Worm (Caenorhabditis elegans) whole organism, L4 larva: ENCODE data around the gene Y57G11B.5.

Experiments used
- T20F7.1 ChIP-seq: fragments of 200-800 bp; sonication (Bioruptor generic); optimal IDR thresholded peaks from 2 replicates; lab custom pipeline; 2018; ENCODE audit warnings: mild to moderate bottlenecking, missing genetic modification characterization, missing compliant biosample characterization
- ceh-20 ChIP-seq: fragments of 200-800 bp; sonication (Bioruptor generic); IDR thresholded peaks from 2 replicates; pipeline ENCODE4 v1.3.6; 2022; ENCODE audit warnings: missing genetic modification reagents, missing genetic modification characterization, missing compliant biosample characterization
- daf-8 ChIP-seq: fragments of 200-800 bp; sonication (Bioruptor generic); IDR thresholded peaks from 2 replicates; pipeline ENCODE4 v1.3.6; 2022; ENCODE audit warnings: missing genetic modification characterization, missing compliant biosample characterization
- dve-1 ChIP-seq: sonication (generic microtip); optimal IDR thresholded peaks from 2 replicates; lab custom pipeline; 2017; ENCODE audit warnings: antibody characterized with exemption, mild to moderate bottlenecking, missing genetic modification characterization, missing compliant biosample characterization; ENCODE audit not compliant: insufficient read depth
- hif-1 ChIP-seq, 2 experiments: sonication (generic microtip); optimal IDR thresholded peaks; 2 replicates each; lab custom pipeline; 2016 to 2017; ENCODE audit warnings: missing compliant biosample characterization in 2 of 2, missing genetic modification characterization in 2 of 2, missing genetic modification reagents in 2 of 2, missing genotype in 2 of 2, mild to moderate bottlenecking in 1 of 2
- lin-39 ChIP-seq: fragments of 150-350 bp; optimal IDR thresholded peaks from 2 replicates; lab custom pipeline; 2014; ENCODE audit warnings: missing biosample characterization, missing genetic modification reagents, missing genetic modification characterization
- mdl-1 ChIP-seq, 2 experiments: fragments of 150-350 bp in 1 of 2; sonication (generic microtip) in 1 of 2; optimal IDR thresholded peaks; 2 replicates each; lab custom pipeline; 2014 to 2017; ENCODE audit warnings: missing biosample characterization in 2 of 2, missing genetic modification characterization in 2 of 2
- nhr-237 ChIP-seq: sonication (generic microtip); optimal IDR thresholded peaks from 2 replicates; lab custom pipeline; 2017; ENCODE audit warnings: missing biosample characterization, missing genetic modification characterization
- skn-1 ChIP-seq: fragments of 150-350 bp; optimal IDR thresholded peaks from 2 replicates; lab custom pipeline; 2014; ENCODE audit warnings: missing biosample characterization, missing genetic modification characterization

ce11 chrIV:14559267-14559666 lies 15.4 kb upstream of the Y57G11B.5 start:
- TF ChIP-seq ceh-20 = no peak
- no peak for TF ChIP-seq skn-1
- TF ChIP-seq mdl-1 (tag; optimal IDR thresholded peaks at IDR 0.05; lab: Kevin White, UChicago) = no peak
- no peak for TF ChIP-seq T20F7.1 (GFP tag; lab: Kevin White, UChicago)
- no peak for TF ChIP-seq dve-1 (tag; lab: Kevin White, UChicago)
- no peak for TF ChIP-seq hif-1 (tag; optimal IDR thresholded peaks at IDR 0.05; lab: Kevin White, UChicago)
- no peak for TF ChIP-seq lin-39 (tag; lab: Kevin White, UChicago)
- TF ChIP-seq daf-8 (GFP tag; lab: Robert Waterston, UW) = no peak
- TF ChIP-seq nhr-237 (tag; lab: Kevin White, UChicago) = no peak
